Worm (Caenorhabditis elegans): Measurements from ENCODE around the gene Y53F4B.11.

- no peak for TF ChIP-seq ZK546.5 (tag; optimal IDR thresholded peaks at IDR 0.05)
- TF ChIP-seq snpc-4 (tag; optimal IDR thresholded peaks at IDR 0.05) = no peak
- TF ChIP-seq unc-62 (GFP tag; optimal IDR thresholded peaks at IDR 0.05) = no peak
Observed at ce11 chrII:15014380-15014779, 3.8 kb downstream of the Y53F4B.11 start, which contains the start of gene Y53F4B.51.

Data from whole organism, L2 larva.